Fruit fly (Drosophila melanogaster): ENCODE results near the gene CG5681.

Gene CG5681

DNA sequence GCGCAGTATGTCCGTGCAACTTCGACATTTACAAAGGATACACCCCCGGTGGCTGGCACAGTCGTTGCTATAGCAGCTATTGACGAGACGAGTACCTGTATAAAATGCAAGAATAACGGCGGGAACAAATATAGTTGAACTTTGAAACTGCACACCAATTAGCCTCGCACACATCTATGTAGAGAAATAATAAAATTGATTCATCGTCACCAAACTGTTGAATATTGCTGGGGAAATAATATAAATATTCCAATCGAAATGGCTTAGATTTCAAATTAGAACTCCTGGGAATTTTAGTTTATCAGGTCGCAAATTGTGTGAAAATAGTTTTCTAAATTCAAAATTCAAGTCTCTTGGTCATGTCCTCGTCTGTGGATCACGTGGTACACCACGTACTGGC lies 21.4 kb downstream of the CG5681 start, which contains the start of the genes CG42634 and CG42635:
Gene CG42634, plus strand, starts transcription at position 301 of the 400 bp plus-strand sequence.
Gene CG42635, plus strand, starts transcription at position 301 of the 400 bp plus-strand sequence.
- no peak for TF ChIP-seq CG6808 (GFP tag; optimal IDR thresholded peaks at IDR 0.05)
- no peak for TF ChIP-seq spab (GFP tag; optimal IDR thresholded peaks at IDR 0.05)
- no peak for TF ChIP-seq CG10669 (GFP tag; optimal IDR thresholded peaks at IDR 0.05)

DNA sequence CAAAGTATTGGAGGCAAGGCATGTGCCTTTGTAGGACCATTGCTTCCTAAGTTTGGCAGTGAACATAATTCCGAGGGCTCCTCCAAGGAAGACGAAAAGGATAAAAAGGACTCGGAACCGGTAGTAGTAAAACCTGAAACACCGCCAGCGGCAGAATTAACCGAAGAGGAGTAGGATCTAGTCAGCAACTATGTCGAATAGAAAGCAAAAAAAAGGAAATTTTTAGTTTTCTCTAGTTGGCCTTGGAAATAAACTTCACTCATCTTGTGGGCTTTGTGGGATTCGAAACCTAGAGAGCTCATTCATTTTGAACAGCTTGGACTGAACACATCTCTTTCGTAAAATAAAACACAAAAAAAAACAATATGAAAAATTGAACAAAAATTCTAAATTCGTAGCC lies 22.5 kb downstream of the CG5681 start, which contains the start of gene CG31740:
Gene CG31740, plus strand, starts transcription at position 301 of the 400 bp plus-strand sequence.
- TF ChIP-seq CG11762 (GFP tag; optimal IDR thresholded peaks at IDR 0.05; ENCODE audit: insufficient read depth) (no peak), svp (GFP tag) (peak; percentile 7)

DNA sequence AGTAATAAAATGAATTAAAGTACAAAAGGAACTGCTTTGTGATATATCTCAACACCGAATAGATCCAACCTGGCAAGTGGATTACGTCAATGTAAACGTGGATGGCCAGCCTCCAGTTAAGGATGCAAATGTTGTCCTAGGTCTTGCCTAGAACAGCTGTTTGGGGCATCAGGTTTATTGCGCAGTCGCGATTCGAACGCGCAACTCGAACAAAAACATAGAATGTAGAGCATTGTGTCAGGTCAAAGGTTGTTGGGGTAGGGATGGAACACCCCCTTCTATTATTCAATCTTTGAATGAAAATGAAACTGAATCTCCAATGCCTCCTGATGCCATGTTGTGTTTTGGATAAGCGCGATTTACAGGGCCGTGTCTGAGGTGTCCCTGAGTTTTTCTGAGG lies 23.5 kb downstream of the CG5681 start:
- TF ChIP-seq Eip78C (GFP tag) (no peak), lz (GFP tag; optimal IDR thresholded peaks at IDR 0.05) (no peak), CG15336 (GFP tag; IDR thresholded peaks at IDR 0.05) (no peak), svp (GFP tag) (no peak), vri (GFP tag; optimal IDR thresholded peaks at IDR 0.05) (no peak), eg (GFP tag; IDR thresholded peaks at IDR 0.05) (no peak), CG8632 (GFP tag; optimal IDR thresholded peaks at IDR 0.05) (no peak), CG11902 (GFP tag; optimal IDR thresholded peaks at IDR 0.05) (no peak), spab (GFP tag; optimal IDR thresholded peaks at IDR 0.05) (no peak), CG8119 (GFP tag; IDR thresholded peaks at IDR 0.05) (no peak), Eip93F (GFP tag; optimal IDR thresholded peaks at IDR 0.05) (no peak), Gug (GFP tag; IDR thresholded peaks at IDR 0.05) (no peak), Sox15 (GFP tag; optimal IDR thresholded peaks at IDR 0.05) (no peak), Smox (GFP tag; optimal IDR thresholded peaks at IDR 0.05) (no peak), achi (GFP tag; optimal IDR thresholded peaks at IDR 0.05) (no peak), Blimp-1 (GFP tag; optimal IDR thresholded peaks at IDR 0.05) (no peak)

DNA sequence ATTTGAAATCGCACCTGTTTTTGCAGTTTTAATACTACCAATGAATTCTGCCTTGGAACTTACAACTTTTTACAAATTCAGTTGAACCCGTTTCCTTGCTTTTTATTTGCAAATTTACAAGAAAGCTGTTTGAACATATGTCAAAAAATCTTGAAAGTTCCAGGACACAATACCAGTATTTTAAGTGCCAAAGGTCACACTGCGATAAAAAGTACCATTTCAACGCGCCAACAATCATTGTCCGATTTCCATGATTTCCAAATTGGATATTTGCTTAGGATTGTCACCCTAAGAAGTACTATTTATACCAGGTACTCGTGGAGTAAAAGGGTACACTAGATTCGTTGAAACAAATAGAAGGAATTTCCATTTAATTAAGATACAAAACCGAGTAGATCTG lies 25.2 kb downstream of the CG5681 start, which contains the start of gene elfless:
Gene elfless, minus strand, starts transcription at position 101 of the 400 bp plus-strand sequence.
- TF ChIP-seq CG8119 (GFP tag; IDR thresholded peaks at IDR 0.05) (no peak), CG6854 (GFP tag; optimal IDR thresholded peaks at IDR 0.05) (no peak)

DNA sequence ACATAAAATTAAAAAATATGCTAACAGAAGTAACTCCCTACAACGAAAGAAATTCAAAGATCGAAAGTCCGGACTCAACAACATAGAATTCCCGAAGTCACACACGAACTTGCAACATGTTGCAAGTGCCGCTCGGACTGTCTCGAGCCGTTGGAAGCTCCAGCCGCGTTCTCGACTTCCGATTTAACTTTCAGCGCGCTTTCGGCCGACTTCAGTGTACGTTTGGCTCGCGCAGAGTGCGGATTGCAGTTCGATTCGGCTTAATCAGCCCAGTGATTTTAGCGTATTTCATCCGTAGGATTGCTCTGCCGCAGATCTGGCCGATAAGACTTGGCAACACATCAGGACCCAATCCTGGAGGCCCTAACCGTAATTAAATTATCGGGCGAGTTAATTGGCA lies 26.0 kb downstream of the CG5681 start, which contains the start of gene rdo:
Gene rdo, plus strand, starts transcription at position 213 of the 400 bp plus-strand sequence.
- TF ChIP-seq CG9139 (GFP tag; optimal IDR thresholded peaks at IDR 0.05) (no peak), Eip93F (GFP tag; optimal IDR thresholded peaks at IDR 0.05) (no peak), Ets96B (tag; optimal IDR thresholded peaks at IDR 0.05) (no peak), vri (GFP tag; optimal IDR thresholded peaks at IDR 0.05) (no peak), CG11762 (GFP tag; optimal IDR thresholded peaks at IDR 0.05; ENCODE audit: insufficient read depth) (no peak), CG11294 (GFP tag; IDR thresholded peaks at IDR 0.05) (no peak), Sox15 (GFP tag; optimal IDR thresholded peaks at IDR 0.05) (no peak), dac (GFP tag; optimal IDR thresholded peaks at IDR 0.05) (no peak), spab (GFP tag; optimal IDR thresholded peaks at IDR 0.05) (no peak)

DNA sequence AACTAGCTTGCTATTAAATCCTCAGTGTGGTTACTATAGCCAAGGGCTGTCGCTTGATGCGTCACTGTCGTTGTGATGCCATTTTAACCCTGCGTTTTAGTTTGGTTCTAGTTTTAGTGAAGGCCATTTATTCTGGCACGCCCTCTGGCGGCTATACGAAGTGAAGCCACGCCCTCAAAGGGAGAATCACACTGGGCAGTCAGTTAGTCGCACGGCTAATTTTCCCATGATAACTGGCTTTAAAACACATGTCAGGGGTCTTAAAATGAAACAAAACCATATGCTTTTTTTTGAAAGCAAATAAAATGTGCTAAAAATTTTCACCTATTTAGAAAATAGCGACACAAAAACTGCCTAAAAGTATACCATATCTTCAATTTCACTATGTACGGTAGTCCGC lies 46.5 kb downstream of the CG5681 start:
- TF ChIP-seq Hr38 (GFP tag; optimal IDR thresholded peaks at IDR 0.05) (no peak), achi (GFP tag; optimal IDR thresholded peaks at IDR 0.05) (no peak), Smox (GFP tag; optimal IDR thresholded peaks at IDR 0.05) (no peak), OdsH (GFP tag; optimal IDR thresholded peaks at IDR 0.05) (no peak), spab (GFP tag; optimal IDR thresholded peaks at IDR 0.05) (no peak), CG4318 (GFP tag; optimal IDR thresholded peaks at IDR 0.05) (no peak), CG8119 (GFP tag; IDR thresholded peaks at IDR 0.05) (no peak), CG32006 (GFP tag; optimal IDR thresholded peaks at IDR 0.05) (no peak), lz (GFP tag; optimal IDR thresholded peaks at IDR 0.05) (no peak), esn (GFP tag; optimal IDR thresholded peaks at IDR 0.05) (no peak)

Data from whole organism, prepupa.